Fruit fly (Drosophila melanogaster) whole organism: ENCODE measurements around the gene ppk22.

Source experiments
- CG8478 ChIP-seq: fragments of >200 bp; optimal IDR thresholded peaks from 2 replicates; lab custom pipeline; 2018; ENCODE audit warnings: inconsistent platforms
- Dll ChIP-seq: fragments of >200 bp; optimal IDR thresholded peaks from 2 replicates; lab custom pipeline; 2017
- pan ChIP-seq: fragments of >200 bp; optimal IDR thresholded peaks from 2 replicates; lab custom pipeline; 2017
- psq ChIP-seq: fragments of >200 bp; optimal IDR thresholded peaks from 2 replicates; lab custom pipeline; 2017
- usp ChIP-seq: fragments of >200 bp; optimal IDR thresholded peaks from 2 replicates; lab custom pipeline; 2017; ENCODE audit warnings: missing biosample characterization, missing genetic modification characterization, mixed read lengths

dm6 chr3R:24845952-24846848 is 13.4 kb downstream of the ppk22 start:
- TF ChIP-seq psq (lab: Kevin White, UChicago) (no peak), pan (lab: Kevin White, UChicago) (no peak), Dll (lab: Kevin White, UChicago) (no peak), CG8478 (no peak), usp (GFP tag; lab: Kevin White, UChicago) (no peak)
